Fruit fly (Drosophila melanogaster) whole organism, embryonic: ENCODE results near the gene NELF-B.

Experiments used
- B-H1 ChIP-seq: fragments of 200-800 bp; sonication (Bioruptor generic); IDR thresholded peaks from 3 replicates; pipeline ENCODE4 v1.3.6; 2022; ENCODE audit warnings: missing biosample characterization, missing genetic modification characterization
- Blimp-1 ChIP-seq: fragments of 200-800 bp; sonication (Bioruptor generic); optimal IDR thresholded peaks from 3 replicates; lab custom pipeline; 2018; ENCODE audit warnings: missing biosample characterization, missing genetic modification characterization, mild to moderate bottlenecking, moderate library complexity, missing genetic modification reagents
- CG10209 ChIP-seq: fragments of 200-800 bp; sonication (Bioruptor generic); optimal IDR thresholded peaks from 3 replicates; lab custom pipeline; 2017; ENCODE audit warnings: missing biosample characterization, mild to moderate bottlenecking, missing genetic modification characterization, missing genetic modification reagents
- CG11093 ChIP-seq: fragments of 200-800 bp; sonication (Bioruptor generic); IDR thresholded peaks from 3 replicates; pipeline ENCODE4 v1.3.6; 2022; ENCODE audit warnings: missing biosample characterization, missing genetic modification characterization
- CG11504 ChIP-seq: fragments of 200-800 bp; sonication (Bioruptor generic); optimal IDR thresholded peaks from 3 replicates; lab custom pipeline; 2019; ENCODE audit warnings: missing biosample characterization, mild to moderate bottlenecking, missing genetic modification characterization, moderate library complexity
- CG12769 ChIP-seq: fragments of 200-800 bp; sonication (Bioruptor generic); optimal IDR thresholded peaks from 2 replicates; lab custom pipeline; 2019; ENCODE audit warnings: missing biosample characterization, mild to moderate bottlenecking, missing genetic modification characterization, moderate library complexity
- CG14710 ChIP-seq: fragments of 200-800 bp; sonication (Bioruptor generic); optimal IDR thresholded peaks from 3 replicates; lab custom pipeline; 2019; ENCODE audit warnings: missing biosample characterization, mild to moderate bottlenecking, missing genetic modification characterization, moderate library complexity
- CG14965 ChIP-seq: fragments of 200-800 bp; sonication (Bioruptor generic); optimal IDR thresholded peaks from 2 replicates; lab custom pipeline; 2016; ENCODE audit warnings: missing biosample characterization, missing genetic modification characterization, borderline replicate concordance
- CG15479 ChIP-seq: fragments of 200-800 bp; sonication (Bioruptor generic); optimal IDR thresholded peaks from 3 replicates; lab custom pipeline; 2019; ENCODE audit warnings: missing biosample characterization, mild to moderate bottlenecking, missing genetic modification characterization, moderate library complexity
- CG15696 ChIP-seq: fragments of 200-800 bp; sonication (Bioruptor generic); optimal IDR thresholded peaks from 2 replicates; lab custom pipeline; 2019; ENCODE audit warnings: missing biosample characterization, mild to moderate bottlenecking, missing genetic modification characterization, moderate library complexity
- CG16779 ChIP-seq: fragments of 200-800 bp; sonication (Bioruptor generic); IDR thresholded peaks from 2 replicates; pipeline ENCODE4 v1.3.6; 2022; ENCODE audit warnings: missing biosample characterization, missing genetic modification characterization
- CG31441 ChIP-seq: fragments of 200-800 bp; sonication (Bioruptor generic); IDR thresholded peaks from 2 replicates; pipeline ENCODE4 v1.3.6; 2022; ENCODE audit warnings: missing biosample characterization, missing genetic modification characterization
- CG3407 ChIP-seq: fragments of 200-800 bp; sonication (Bioruptor generic); optimal IDR thresholded peaks from 2 replicates; lab custom pipeline; 2018; ENCODE audit warnings: missing biosample characterization, mild to moderate bottlenecking, missing genetic modification characterization
- CG4424 ChIP-seq: fragments of 200-800 bp; sonication (Bioruptor generic); optimal IDR thresholded peaks from 3 replicates; lab custom pipeline; 2016; ENCODE audit warnings: missing biosample characterization, missing genetic modification characterization
- CG4617 ChIP-seq: fragments of 200-800 bp; sonication (Bioruptor generic); optimal IDR thresholded peaks from 3 replicates; lab custom pipeline; 2016; ENCODE audit warnings: missing biosample characterization, missing genetic modification characterization, borderline replicate concordance
- CG6683 ChIP-seq: fragments of 200-800 bp; sonication (Bioruptor generic); optimal IDR thresholded peaks from 2 replicates; lab custom pipeline; 2017; ENCODE audit warnings: missing biosample characterization, mild to moderate bottlenecking, missing genetic modification characterization, missing genetic modification reagents
- CG6854 ChIP-seq: fragments of 200-800 bp; sonication (Bioruptor generic); optimal IDR thresholded peaks from 3 replicates; lab custom pipeline; 2017; ENCODE audit warnings: missing biosample characterization, mild to moderate bottlenecking, missing genetic modification characterization
- CG8089 ChIP-seq: fragments of 200-800 bp; sonication (Bioruptor generic); optimal IDR thresholded peaks from 3 replicates; lab custom pipeline; 2016; ENCODE audit warnings: missing biosample characterization, missing genetic modification characterization
- CG8388 ChIP-seq: fragments of 200-800 bp; sonication (Bioruptor generic); optimal IDR thresholded peaks from 2 replicates; lab custom pipeline; 2019; ENCODE audit warnings: missing biosample characterization, mild to moderate bottlenecking, missing genetic modification characterization, moderate library complexity
- CG9215 ChIP-seq: fragments of 200-800 bp; sonication (Bioruptor generic); IDR thresholded peaks from 2 replicates; pipeline ENCODE4 v1.3.6; 2022; ENCODE audit warnings: missing biosample characterization, missing genetic modification characterization
- Doc2 ChIP-seq: fragments of 200-800 bp; sonication (Bioruptor generic); IDR thresholded peaks from 2 replicates; pipeline ENCODE4 v1.3.6; 2022; ENCODE audit warnings: missing biosample characterization, missing genetic modification characterization
- Fer2 ChIP-seq: fragments of 200-800 bp; sonication (Bioruptor generic); optimal IDR thresholded peaks from 2 replicates; lab custom pipeline; 2018; ENCODE audit warnings: missing biosample characterization, mild to moderate bottlenecking, missing genetic modification characterization, moderate library complexity
- Fer3 ChIP-seq: fragments of 200-800 bp; sonication (Bioruptor generic); optimal IDR thresholded peaks from 2 replicates; lab custom pipeline; 2018; ENCODE audit warnings: missing biosample characterization, mild to moderate bottlenecking, missing genetic modification characterization, moderate library complexity
- Gsc ChIP-seq: fragments of 200-800 bp; sonication (Bioruptor generic); IDR thresholded peaks from 2 replicates; pipeline ENCODE4 v1.3.6; 2022; ENCODE audit warnings: missing biosample characterization, missing genetic modification characterization
- H15 ChIP-seq: fragments of 200-800 bp; sonication (Bioruptor generic); IDR thresholded peaks from 3 replicates; pipeline ENCODE4 v1.3.6; 2022; ENCODE audit warnings: missing biosample characterization, missing genetic modification characterization
- Hmr ChIP-seq: fragments of 200-800 bp; sonication (Bioruptor generic); optimal IDR thresholded peaks from 3 replicates; lab custom pipeline; 2017; ENCODE audit warnings: mild to moderate bottlenecking, missing biosample characterization, missing genetic modification reagents, missing genetic modification characterization
- Hr78 ChIP-seq, 2 experiments: fragments of 200-800 bp in 1 of 2; fragments of >200 bp in 1 of 2; sonication (Bioruptor generic) in 1 of 2; optimal IDR thresholded peaks; 2 replicates each; lab custom pipeline; 2017 to 2019; ENCODE audit warnings: missing biosample characterization in 2 of 2, missing genetic modification characterization in 2 of 2, mild to moderate bottlenecking in 1 of 2, moderate library complexity in 1 of 2
- NK7.1 ChIP-seq: fragments of 200-800 bp; sonication (Bioruptor generic); optimal IDR thresholded peaks from 3 replicates; lab custom pipeline; 2016; ENCODE audit warnings: missing biosample characterization, missing genetic modification characterization
- Oli ChIP-seq: fragments of 200-800 bp; sonication (Bioruptor generic); optimal IDR thresholded peaks from 2 replicates; lab custom pipeline; 2018; ENCODE audit warnings: missing biosample characterization, mild to moderate bottlenecking, missing genetic modification characterization, moderate library complexity
- Sox100B ChIP-seq: fragments of 200-800 bp; sonication (Bioruptor generic); optimal IDR thresholded peaks from 3 replicates; lab custom pipeline; 2018; ENCODE audit warnings: missing biosample characterization, mild to moderate bottlenecking, missing genetic modification characterization
- Sox102F ChIP-seq: fragments of 200-800 bp; sonication (Bioruptor generic); optimal IDR thresholded peaks from 2 replicates; lab custom pipeline; 2018; ENCODE audit warnings: missing biosample characterization, mild to moderate bottlenecking, missing genetic modification characterization, moderate library complexity
- Sry-β ChIP-seq: fragments of 200-800 bp; sonication (Bioruptor generic); optimal IDR thresholded peaks from 2 replicates; lab custom pipeline; 2018; ENCODE audit warnings: missing biosample characterization, mild to moderate bottlenecking, missing genetic modification characterization, moderate library complexity
- Sry-δ ChIP-seq: fragments of 200-800 bp; sonication (Bioruptor generic); optimal IDR thresholded peaks from 2 replicates; lab custom pipeline; 2016; ENCODE audit warnings: missing biosample characterization, missing genetic modification characterization
- Xrp1 ChIP-seq: fragments of 200-800 bp; sonication (Bioruptor generic); IDR thresholded peaks from 2 replicates; pipeline ENCODE4 v1.3.6; 2022; ENCODE audit warnings: missing biosample characterization, missing genetic modification characterization
- amos ChIP-seq: fragments of 200-800 bp; sonication (Bioruptor generic); IDR thresholded peaks from 2 replicates; pipeline ENCODE4 v1.3.6; 2022; ENCODE audit warnings: missing biosample characterization, missing genetic modification characterization; ENCODE audit not compliant: partially characterized antibody
- cwo ChIP-seq: fragments of 200-800 bp; sonication (Bioruptor generic); optimal IDR thresholded peaks from 3 replicates; lab custom pipeline; 2017; ENCODE audit warnings: missing biosample characterization, missing genetic modification characterization, mild to moderate bottlenecking, moderate library complexity, missing genetic modification reagents
- dati ChIP-seq: fragments of 200-800 bp; sonication (Bioruptor generic); IDR thresholded peaks from 2 replicates; pipeline ENCODE4 v1.3.6; 2022; ENCODE audit warnings: missing biosample characterization, missing genetic modification characterization
- emc ChIP-seq: fragments of 200-800 bp; sonication (Bioruptor generic); optimal IDR thresholded peaks from 2 replicates; lab custom pipeline; 2016; ENCODE audit warnings: missing biosample characterization, missing genetic modification characterization
- gcm2 ChIP-seq: fragments of 200-800 bp; sonication (Bioruptor generic); optimal IDR thresholded peaks from 2 replicates; lab custom pipeline; 2016; ENCODE audit warnings: missing biosample characterization, missing genetic modification characterization
- insv ChIP-seq, 2 experiments: fragments of 200-800 bp; sonication (Bioruptor generic); optimal IDR thresholded peaks; 3 replicates each; lab custom pipeline; 2016 to 2018; ENCODE audit warnings: missing biosample characterization in 2 of 2, missing genetic modification characterization in 2 of 2
- odd ChIP-seq: fragments of 200-800 bp; sonication (Bioruptor generic); optimal IDR thresholded peaks from 2 replicates; lab custom pipeline; 2017; ENCODE audit warnings: missing biosample characterization, mild to moderate bottlenecking, missing genetic modification characterization
- pan ChIP-seq, 4 experiments: fragments of >200 bp in 3 of 4; fragments of 200-800 bp in 1 of 4; sonication (Bioruptor generic) in 1 of 4; optimal IDR thresholded peaks in 3 of 4; IDR thresholded peaks in 1 of 4; 2 replicates each; pipeline versions ENCODE4 v1.3.6 to Lab custom; 2017 to 2022; ENCODE audit warnings: missing biosample characterization in 2 of 4, missing genetic modification characterization in 2 of 4, mixed read lengths in 1 of 4
- pb ChIP-seq: fragments of 200-800 bp; sonication (Bioruptor generic); optimal IDR thresholded peaks from 3 replicates; lab custom pipeline; 2016; ENCODE audit warnings: missing biosample characterization, missing genetic modification characterization
- sens-2 ChIP-seq: fragments of 200-800 bp; sonication (Bioruptor generic); IDR thresholded peaks from 2 replicates; pipeline ENCODE4 v1.3.6; 2022; ENCODE audit warnings: missing biosample characterization, missing genetic modification characterization
- trem ChIP-seq: fragments of 200-800 bp; optimal IDR thresholded peaks from 3 replicates; lab custom pipeline; 2019; ENCODE audit warnings: missing biosample characterization, mild to moderate bottlenecking, missing genetic modification characterization, moderate library complexity
- vnd ChIP-seq: fragments of 200-800 bp; sonication (Bioruptor generic); IDR thresholded peaks from 3 replicates; pipeline ENCODE4 v1.3.6; 2022; ENCODE audit warnings: missing biosample characterization, missing genetic modification characterization; ENCODE audit not compliant: partially characterized antibody
- zen2 ChIP-seq: fragments of 200-800 bp; sonication (Bioruptor generic); IDR thresholded peaks from 3 replicates; pipeline ENCODE4 v1.3.6; 2022; ENCODE audit warnings: missing biosample characterization, missing genetic modification characterization; ENCODE audit not compliant: partially characterized antibody

The NELF-B gene

DNA sequence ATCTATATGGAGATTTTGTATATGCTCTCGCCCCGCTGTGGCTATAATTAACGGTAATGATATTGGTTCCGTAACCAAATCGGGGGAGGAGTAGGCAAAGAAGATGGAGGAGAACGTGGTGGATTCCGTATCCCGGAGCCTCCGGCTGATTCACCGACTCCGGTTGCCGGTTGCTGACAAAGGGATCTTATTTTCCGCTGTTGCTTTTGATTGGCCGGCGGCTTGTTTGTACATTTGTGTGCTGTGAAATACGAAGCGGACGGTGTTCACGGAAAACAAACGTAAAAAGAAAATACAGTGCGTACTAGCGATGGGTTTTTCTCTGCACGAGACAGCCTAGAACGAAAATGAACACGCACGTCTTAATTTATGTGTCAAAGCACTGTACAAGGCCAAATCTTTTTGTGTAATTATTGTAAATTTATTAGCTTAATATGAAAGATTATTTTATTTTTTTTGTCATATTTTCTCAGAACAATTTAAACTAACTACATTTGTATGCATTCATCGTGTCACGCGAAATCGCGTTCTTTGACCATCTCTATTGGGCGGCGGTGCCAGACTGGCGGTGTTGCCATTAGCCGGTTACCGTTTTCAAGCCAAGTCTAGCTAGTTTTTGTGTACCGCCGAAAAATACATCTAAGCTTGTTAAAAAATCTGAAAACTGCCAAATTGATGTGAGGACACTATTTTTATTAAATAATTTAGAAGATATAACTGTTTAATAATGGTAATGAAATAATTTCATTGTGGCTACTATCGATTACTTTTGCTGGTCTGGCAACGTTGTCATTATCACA is 6.2 kb upstream of the NELF-B start, which contains the start of the genes Pdp and Rab39 (continued):
- TF ChIP-seq vnd (GFP tag; lab: Robert Waterston, UW), result peak; percentile 94
- TF ChIP-seq amos, result peak; percentile 89
- no peak for TF ChIP-seq CG6683 (GFP tag; lab: Kevin White, UChicago)
- peak; percentile 78 for TF ChIP-seq CG15696 (tag; lab: Kevin White, UChicago)
- peak; percentile 11 for TF ChIP-seq CG8089 (GFP tag; lab: Kevin White, UChicago)
- peak; percentile 83 for TF ChIP-seq Xrp1 (GFP tag; lab: Robert Waterston, UW)
- peak in 1 of 2 experiments; percentile 50 for TF ChIP-seq insv (GFP tag; optimal IDR thresholded peaks at IDR 0.05; lab: Kevin White, UChicago)
- TF ChIP-seq CG3407 (GFP tag; lab: Kevin White, UChicago), result peak; percentile 47
- no peak for TF ChIP-seq Hr78 (GFP tag; optimal IDR thresholded peaks at IDR 0.05; lab: Kevin White, UChicago)
- peak; percentile 81 for TF ChIP-seq Fer3 (tag; lab: Kevin White, UChicago)
- peak; percentile 75; the same call in 2 of the 3 replicates for TF ChIP-seq CG11093 (GFP tag; lab: Robert Waterston, UW)
- TF ChIP-seq CG15479, result no peak
- no peak for TF ChIP-seq Gsc
- peak; percentile 54 for TF ChIP-seq gcm2
- peak; percentile 63 for TF ChIP-seq Oli (tag; lab: Kevin White, UChicago)
- peak; percentile 84 for TF ChIP-seq CG8388 (GFP tag; lab: Kevin White, UChicago)
- TF ChIP-seq sens-2 (GFP tag; lab: Robert Waterston, UW), result no peak
- TF ChIP-seq NK7.1 (GFP tag; lab: Kevin White, UChicago), result peak; percentile 11
- no peak for TF ChIP-seq odd (GFP tag; lab: Kevin White, UChicago)
- peak; percentile 72 for TF ChIP-seq CG31441 (GFP tag; lab: Robert Waterston, UW)
- TF ChIP-seq CG11504, result peak; percentile 73
- no peak for TF ChIP-seq dati (GFP tag; lab: Robert Waterston, UW)
- TF ChIP-seq trem (tag; lab: Kevin White, UChicago), result peak; percentile 71
- TF ChIP-seq CG6854 (GFP tag; lab: Kevin White, UChicago), result no peak
- TF ChIP-seq CG10209 (GFP tag; lab: Kevin White, UChicago), result peak; percentile 73
- TF ChIP-seq Blimp-1 (GFP tag; lab: Kevin White, UChicago), result peak; percentile 62
- peak; percentile 77 for TF ChIP-seq CG4617
- TF ChIP-seq emc (GFP tag; lab: Kevin White, UChicago), result peak; percentile 12
- peak; percentile 88 for TF ChIP-seq CG9215 (GFP tag; lab: Robert Waterston, UW)
- TF ChIP-seq Hmr (GFP tag; lab: Kevin White, UChicago), result peak; percentile 78
- no peak for TF ChIP-seq CG14965
- TF ChIP-seq pan (optimal IDR thresholded peaks at IDR 0.05; lab: Kevin White, UChicago), result no peak
- TF ChIP-seq pan (GFP tag; optimal IDR thresholded peaks at IDR 0.05 in 1 of 2, IDR thresholded peaks at IDR 0.05 in 1 of 2), result peak in 1 of 2 experiments; percentile 76
- TF ChIP-seq CG14710 (tag; lab: Kevin White, UChicago), result peak; percentile 79
- TF ChIP-seq CG16779 (GFP tag; lab: Robert Waterston, UW), result no peak
- peak; percentile 77 for TF ChIP-seq CG4424
- peak; percentile 58 for TF ChIP-seq Doc2
- peak; percentile 84 for TF ChIP-seq Sry-β
- TF ChIP-seq H15, result peak; percentile 67; the same call in 1 of the 3 replicates
- peak; percentile 57 for TF ChIP-seq cwo
- peak; percentile 68 for TF ChIP-seq Sox100B
- TF ChIP-seq zen2, result peak; percentile 79; the same call in 2 of the 3 replicates
- TF ChIP-seq B-H1 (GFP tag; lab: Robert Waterston, UW), result peak; percentile 60; the same call in 2 of the 3 replicates
- peak; percentile 74 for TF ChIP-seq Fer2 (tag; lab: Kevin White, UChicago)
- no peak for TF ChIP-seq CG12769 (tag; lab: Kevin White, UChicago)
- peak; percentile 68 for TF ChIP-seq Sox102F (GFP tag; lab: Kevin White, UChicago)
- TF ChIP-seq Sry-δ (GFP tag; lab: Kevin White, UChicago), result peak; percentile 86
- TF ChIP-seq pb (GFP tag; lab: Kevin White, UChicago), result no peak
